Worm (Caenorhabditis elegans) whole organism, midembryonic: Measurements from ENCODE around the gene T22B2.1.

Experiments
- cog-1 ChIP-seq: sonication (generic microtip); optimal IDR thresholded peaks from 2 replicates; lab custom pipeline; 2016; ENCODE audit warnings: missing genetic modification characterization, missing compliant biosample characterization
- tab-1 ChIP-seq: fragments of 200-800 bp; sonication (Bioruptor generic); IDR thresholded peaks from 2 replicates; pipeline ENCODE4 v1.3.6; 2022; ENCODE audit warnings: missing genetic modification characterization, missing compliant biosample characterization

- TF ChIP-seq tab-1 (no peak), cog-1 (tag; lab: Kevin White, UChicago) (no peak)
Measured at ce11 chrX:3952737-3953136, 26.9 kb downstream of the T22B2.1 start.
